Fruit fly (Drosophila melanogaster) whole organism, embryonic: ENCODE data around the gene RapGAP1.

ENCODE experiments used
- ATbp ChIP-seq: fragments of 200-800 bp; sonication (Bioruptor generic); optimal IDR thresholded peaks from 2 replicates; lab custom pipeline; 2017; ENCODE audit warnings: missing biosample characterization, mild to moderate bottlenecking, missing genetic modification characterization, missing genetic modification reagents
- Antp ChIP-seq: fragments of 200-800 bp; sonication (Bioruptor generic); optimal IDR thresholded peaks from 3 replicates; lab custom pipeline; 2016; ENCODE audit warnings: missing biosample characterization, missing genetic modification characterization
- BtbVII ChIP-seq: fragments of 200-800 bp; sonication (Bioruptor generic); optimal IDR thresholded peaks from 3 replicates; lab custom pipeline; 2017; ENCODE audit warnings: missing biosample characterization, mild to moderate bottlenecking, missing genetic modification characterization
- C15 ChIP-seq: fragments of 200-800 bp; sonication (Bioruptor generic); IDR thresholded peaks from 3 replicates; pipeline ENCODE4 v1.3.6; 2022; ENCODE audit warnings: missing biosample characterization, missing genetic modification characterization
- CG12236 ChIP-seq: fragments of 200-800 bp; sonication (Bioruptor generic); optimal IDR thresholded peaks from 2 replicates; lab custom pipeline; 2016; ENCODE audit warnings: missing biosample characterization, missing genetic modification characterization
- CG14050 ChIP-seq: fragments of 200-800 bp; sonication (Bioruptor generic); IDR thresholded peaks from 3 replicates; pipeline ENCODE4 v1.3.6; 2022; ENCODE audit warnings: missing biosample characterization, missing genetic modification characterization
- CG15479 ChIP-seq: fragments of 200-800 bp; sonication (Bioruptor generic); optimal IDR thresholded peaks from 3 replicates; lab custom pipeline; 2019; ENCODE audit warnings: missing biosample characterization, mild to moderate bottlenecking, missing genetic modification characterization, moderate library complexity
- CG1603 ChIP-seq: fragments of 200-800 bp; sonication (Bioruptor generic); optimal IDR thresholded peaks from 2 replicates; lab custom pipeline; 2019; ENCODE audit warnings: missing biosample characterization, mild to moderate bottlenecking, missing genetic modification characterization, moderate library complexity
- CG16815 ChIP-seq: fragments of 200-800 bp; sonication (Bioruptor generic); optimal IDR thresholded peaks from 3 replicates; lab custom pipeline; 2017; ENCODE audit warnings: missing biosample characterization, mild to moderate bottlenecking, missing genetic modification characterization
- CG17568 ChIP-seq: fragments of 200-800 bp; sonication (Bioruptor generic); optimal IDR thresholded peaks from 2 replicates; lab custom pipeline; 2018; ENCODE audit warnings: missing biosample characterization, mild to moderate bottlenecking, missing genetic modification characterization, moderate library complexity
- CG1832 ChIP-seq: fragments of 200-800 bp; sonication (Bioruptor generic); optimal IDR thresholded peaks from 2 replicates; lab custom pipeline; 2017; ENCODE audit warnings: missing biosample characterization, mild to moderate bottlenecking, missing genetic modification characterization, inconsistent platforms
- CG2889 ChIP-seq: fragments of 200-800 bp; sonication (Bioruptor generic); IDR thresholded peaks from 3 replicates; pipeline ENCODE4 v1.3.6; 2022; ENCODE audit warnings: missing biosample characterization, missing genetic modification characterization
- CG3065 ChIP-seq: fragments of 200-800 bp; sonication (Bioruptor generic); optimal IDR thresholded peaks from 2 replicates; lab custom pipeline; 2016; ENCODE audit warnings: missing biosample characterization, missing genetic modification characterization
- CG3281 ChIP-seq: fragments of 200-800 bp; sonication (Bioruptor generic); optimal IDR thresholded peaks from 3 replicates; lab custom pipeline; 2017; ENCODE audit warnings: missing biosample characterization, mild to moderate bottlenecking, missing genetic modification characterization
- CG34422 ChIP-seq: fragments of 200-800 bp; sonication (Bioruptor generic); IDR thresholded peaks from 3 replicates; pipeline ENCODE4 v1.3.6; 2022; ENCODE audit warnings: missing biosample characterization, missing genetic modification characterization
- CG3847 ChIP-seq: fragments of 200-800 bp; sonication (Bioruptor generic); IDR thresholded peaks from 2 replicates; pipeline ENCODE4 v1.3.6; 2022; ENCODE audit warnings: missing biosample characterization, missing genetic modification characterization
- CG4730 ChIP-seq: fragments of 200-800 bp; sonication (Bioruptor generic); IDR thresholded peaks from 2 replicates; pipeline ENCODE4 v1.3.6; 2022; ENCODE audit warnings: missing biosample characterization, missing genetic modification characterization
- CG7928 ChIP-seq: fragments of 200-800 bp; sonication (Bioruptor generic); optimal IDR thresholded peaks from 2 replicates; lab custom pipeline; 2017; ENCODE audit warnings: missing biosample characterization, mild to moderate bottlenecking, missing genetic modification characterization
- Chrac-16 ChIP-seq: fragments of 200-800 bp; sonication (Bioruptor generic); optimal IDR thresholded peaks from 3 replicates; lab custom pipeline; 2016; ENCODE audit warnings: missing biosample characterization, missing genetic modification characterization
- D19A ChIP-seq: fragments of 200-800 bp; optimal IDR thresholded peaks from 3 replicates; lab custom pipeline; 2019; ENCODE audit warnings: missing biosample characterization, mild to moderate bottlenecking, missing genetic modification characterization, moderate library complexity
- Dp ChIP-seq: fragments of 200-800 bp; sonication (Bioruptor generic); optimal IDR thresholded peaks from 2 replicates; lab custom pipeline; 2018; ENCODE audit warnings: missing biosample characterization, mild to moderate bottlenecking, missing genetic modification characterization, moderate library complexity
- E2f1 ChIP-seq: fragments of 200-800 bp; sonication (Bioruptor generic); IDR thresholded peaks from 2 replicates; pipeline ENCODE4 v1.3.6; 2022; ENCODE audit warnings: missing biosample characterization, missing genetic modification characterization
- E2f2 ChIP-seq: fragments of 200-800 bp; sonication (Bioruptor generic); IDR thresholded peaks from 2 replicates; pipeline ENCODE4 v1.3.6; 2022; ENCODE audit warnings: missing biosample characterization, missing genetic modification characterization
- Eip74EF ChIP-seq, 2 experiments: fragments of 200-800 bp in 1 of 2; fragments of >200 bp in 1 of 2; sonication (Bioruptor generic) in 1 of 2; optimal IDR thresholded peaks; 2 replicates each; lab custom pipeline; 2017 to 2019; ENCODE audit warnings: missing biosample characterization in 2 of 2, missing genetic modification characterization in 2 of 2, mild to moderate bottlenecking in 1 of 2, moderate library complexity in 1 of 2
- Ets97D ChIP-seq: fragments of 200-800 bp; sonication (Bioruptor generic); optimal IDR thresholded peaks from 3 replicates; lab custom pipeline; 2016; ENCODE audit warnings: missing biosample characterization, missing genetic modification characterization
- Hsf ChIP-seq: fragments of 200-800 bp; sonication (Bioruptor generic); optimal IDR thresholded peaks from 3 replicates; lab custom pipeline; 2016; ENCODE audit warnings: missing biosample characterization, missing genetic modification characterization
- MBD-R2 ChIP-seq: fragments of 200-800 bp; sonication (Bioruptor generic); IDR thresholded peaks from 2 replicates; pipeline ENCODE4 v1.3.6; 2022; ENCODE audit warnings: missing biosample characterization, missing genetic modification characterization
- Neu2 ChIP-seq: fragments of 200-800 bp; sonication (Bioruptor generic); optimal IDR thresholded peaks from 3 replicates; lab custom pipeline; 2016; ENCODE audit warnings: missing biosample characterization, missing genetic modification characterization, borderline replicate concordance
- Pdp1 ChIP-seq, 2 experiments: fragments of 200-800 bp; sonication (Bioruptor generic); optimal IDR thresholded peaks; 3 replicates each; lab custom pipeline; 2016; ENCODE audit warnings: missing biosample characterization in 2 of 2, missing genetic modification characterization in 2 of 2, mild to moderate bottlenecking in 1 of 2, moderate library complexity in 1 of 2
- Six4 ChIP-seq: fragments of 200-800 bp; sonication (Bioruptor generic); optimal IDR thresholded peaks from 2 replicates; lab custom pipeline; 2016; ENCODE audit warnings: missing biosample characterization, missing genetic modification characterization
- Sry-δ ChIP-seq: fragments of 200-800 bp; sonication (Bioruptor generic); optimal IDR thresholded peaks from 2 replicates; lab custom pipeline; 2016; ENCODE audit warnings: missing biosample characterization, missing genetic modification characterization
- Xbp1 ChIP-seq: fragments of 200-800 bp; sonication (Bioruptor generic); optimal IDR thresholded peaks from 3 replicates; lab custom pipeline; 2016; ENCODE audit warnings: missing biosample characterization, mild to moderate bottlenecking, missing genetic modification characterization
- ato ChIP-seq: fragments of 200-800 bp; sonication (Bioruptor generic); IDR thresholded peaks from 2 replicates; pipeline ENCODE4 v1.3.6; 2022; ENCODE audit warnings: missing biosample characterization, missing genetic modification characterization; ENCODE audit not compliant: partially characterized antibody
- az2 ChIP-seq: fragments of 200-800 bp; sonication (Bioruptor generic); optimal IDR thresholded peaks from 3 replicates; lab custom pipeline; 2016; ENCODE audit warnings: missing biosample characterization, missing genetic modification characterization
- btn ChIP-seq: fragments of 200-800 bp; sonication (Bioruptor generic); optimal IDR thresholded peaks from 2 replicates; lab custom pipeline; 2016; ENCODE audit warnings: missing biosample characterization, missing genetic modification characterization
- corto ChIP-seq: fragments of 200-800 bp; sonication (Bioruptor generic); optimal IDR thresholded peaks from 2 replicates; lab custom pipeline; 2016; ENCODE audit warnings: missing biosample characterization, mild to moderate bottlenecking, missing genetic modification characterization, moderate library complexity
- crp ChIP-seq, 2 experiments: fragments of 200-800 bp; sonication (Bioruptor generic); optimal IDR thresholded peaks; 2 replicates in 1 of 2; 3 replicates in 1 of 2; lab custom pipeline; 2017; ENCODE audit warnings: missing biosample characterization in 2 of 2, missing genetic modification characterization in 2 of 2, mild to moderate bottlenecking in 1 of 2, moderate library complexity in 1 of 2
- dysf ChIP-seq: fragments of 200-800 bp; sonication (Bioruptor generic); IDR thresholded peaks from 3 replicates; pipeline ENCODE4 v1.3.6; 2022; ENCODE audit warnings: missing biosample characterization, missing genetic modification characterization
- exex ChIP-seq: fragments of 200-800 bp; sonication (Bioruptor generic); optimal IDR thresholded peaks from 4 replicates; lab custom pipeline; 2018; ENCODE audit warnings: missing biosample characterization, mild to moderate bottlenecking, missing genetic modification characterization, moderate library complexity
- fu2 ChIP-seq: fragments of 200-800 bp; sonication (Bioruptor generic); optimal IDR thresholded peaks from 2 replicates; lab custom pipeline; 2016; ENCODE audit warnings: missing biosample characterization, missing genetic modification characterization
- h ChIP-seq: fragments of >200 bp; optimal IDR thresholded peaks from 2 replicates; lab custom pipeline; 2017
- mirr ChIP-seq: fragments of 200-800 bp; sonication (Bioruptor generic); optimal IDR thresholded peaks from 3 replicates; lab custom pipeline; 2018; ENCODE audit warnings: missing biosample characterization, mild to moderate bottlenecking, missing genetic modification characterization
- onecut ChIP-seq: fragments of 200-800 bp; sonication (Bioruptor generic); IDR thresholded peaks from 2 replicates; pipeline ENCODE4 v1.3.6; 2022; ENCODE audit warnings: missing biosample characterization, missing genetic modification characterization
- pfk ChIP-seq: fragments of 200-800 bp; sonication (Bioruptor generic); optimal IDR thresholded peaks from 2 replicates; lab custom pipeline; 2018; ENCODE audit warnings: missing biosample characterization, mild to moderate bottlenecking, missing genetic modification characterization, moderate library complexity
- prd ChIP-seq, 3 experiments: fragments of >200 bp in 2 of 3; fragments of 200-800 bp in 1 of 3; sonication (Bioruptor generic) in 1 of 3; optimal IDR thresholded peaks in 2 of 3; IDR thresholded peaks in 1 of 3; 2 replicates in 2 of 3; 3 replicates in 1 of 3; pipeline versions ENCODE4 v1.3.6 to Lab custom; 2017 to 2022; ENCODE audit warnings: missing biosample characterization in 1 of 3, missing genetic modification characterization in 1 of 3
- ranshi ChIP-seq: fragments of 200-800 bp; sonication (Bioruptor generic); IDR thresholded peaks from 2 replicates; pipeline ENCODE4 v1.3.6; 2022; ENCODE audit warnings: missing biosample characterization, missing genetic modification characterization
- shn ChIP-seq: fragments of 200-800 bp; sonication (Bioruptor generic); optimal IDR thresholded peaks from 3 replicates; lab custom pipeline; 2016; ENCODE audit warnings: missing biosample characterization, missing genetic modification characterization
- sqz ChIP-seq: fragments of 200-800 bp; sonication (Bioruptor generic); optimal IDR thresholded peaks from 3 replicates; lab custom pipeline; 2018; ENCODE audit warnings: missing biosample characterization, mild to moderate bottlenecking, missing genetic modification characterization
- zen2 ChIP-seq: fragments of 200-800 bp; sonication (Bioruptor generic); IDR thresholded peaks from 3 replicates; pipeline ENCODE4 v1.3.6; 2022; ENCODE audit warnings: missing biosample characterization, missing genetic modification characterization; ENCODE audit not compliant: partially characterized antibody

Gene RapGAP1

DNA sequence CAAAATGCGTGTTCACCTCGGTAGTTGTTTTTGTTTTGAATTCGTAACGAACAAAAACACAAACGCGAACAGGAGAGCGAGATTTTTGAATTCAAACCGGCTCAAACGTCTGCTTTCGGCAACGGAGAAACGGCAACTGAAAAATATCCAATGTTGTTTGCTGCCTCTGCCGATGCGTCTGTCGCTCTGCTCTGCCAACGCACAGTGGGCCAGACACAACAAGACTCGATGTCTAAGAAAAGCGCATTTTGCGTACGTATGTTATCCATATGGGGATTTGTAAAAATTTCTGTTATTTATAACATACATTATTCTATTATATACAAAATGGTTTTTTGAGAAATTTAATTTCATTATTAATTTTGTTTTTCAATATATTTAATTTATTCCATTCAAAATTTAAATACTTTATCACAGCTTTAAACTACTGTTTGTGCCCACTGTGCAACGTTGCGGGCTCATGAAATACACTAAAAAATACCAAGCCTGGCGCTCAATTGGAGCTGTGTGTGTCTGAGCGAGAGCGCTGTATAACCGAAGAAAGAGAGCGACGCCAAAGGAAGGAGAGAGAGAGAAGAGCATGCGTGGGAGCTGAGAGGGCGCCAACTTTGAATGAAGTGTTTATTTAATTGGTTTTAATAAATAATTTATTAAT lies 48.2 kb downstream of the RapGAP1 start (continued):
- no peak for TF ChIP-seq zen2 (GFP tag; lab: Robert Waterston, UW)
- TF ChIP-seq Xbp1 (GFP tag; lab: Kevin White, UChicago), result peak; percentile 98
- TF ChIP-seq CG1603 (tag; lab: Kevin White, UChicago), result peak; percentile 55
- peak; percentile 97 for TF ChIP-seq CG17568 (GFP tag; lab: Kevin White, UChicago)
- peak; percentile 87 for TF ChIP-seq CG15479 (GFP tag; lab: Kevin White, UChicago)
- TF ChIP-seq E2f2, result peak; percentile 86; the same call in 1 of the 2 replicates
- peak; percentile 97 for TF ChIP-seq ranshi (GFP tag; lab: Robert Waterston, UW)
- peak; percentile 79 for TF ChIP-seq Dp (GFP tag; lab: Kevin White, UChicago)
- TF ChIP-seq Neu2 (GFP tag; lab: Kevin White, UChicago), result peak; percentile 38
- TF ChIP-seq fu2, result peak; percentile 75
- peak; percentile 98 for TF ChIP-seq Six4 (GFP tag; lab: Kevin White, UChicago)
- no peak for TF ChIP-seq ato (GFP tag; lab: Robert Waterston, UW)
- peak; percentile 98 for TF ChIP-seq CG3847
- TF ChIP-seq sqz (GFP tag; lab: Kevin White, UChicago), result peak; percentile 99
- peak; percentile 90 for TF ChIP-seq corto
- TF ChIP-seq CG34422 (GFP tag; lab: Robert Waterston, UW), result peak; percentile 97
- TF ChIP-seq Sry-δ (GFP tag; lab: Kevin White, UChicago), result peak; percentile 31
- peak; percentile 47 for TF ChIP-seq btn (GFP tag; lab: Kevin White, UChicago)
- TF ChIP-seq h (lab: Kevin White, UChicago), result no peak
- peak; percentile 83 to 86 for TF ChIP-seq Pdp1 (GFP tag; optimal IDR thresholded peaks at IDR 0.05; lab: Kevin White, UChicago)
- TF ChIP-seq MBD-R2, result peak; percentile 91
- TF ChIP-seq az2 (GFP tag; lab: Kevin White, UChicago), result peak; percentile 98
- TF ChIP-seq D19A (tag; lab: Kevin White, UChicago), result peak; percentile 97
- TF ChIP-seq CG1832, result peak; percentile 93
- TF ChIP-seq dysf (GFP tag; lab: Robert Waterston, UW), result peak; percentile 99
- peak; percentile 68 for TF ChIP-seq Ets97D (GFP tag; lab: Kevin White, UChicago)
- peak; percentile 92 for TF ChIP-seq exex
- TF ChIP-seq Antp (GFP tag; lab: Kevin White, UChicago), result peak; percentile 86
- peak; percentile 98 for TF ChIP-seq ATbp (GFP tag; lab: Kevin White, UChicago)
- peak; percentile 76 for TF ChIP-seq shn
- peak; percentile 94 for TF ChIP-seq CG14050 (GFP tag; lab: Robert Waterston, UW)
- peak in 1 of 2 experiments; percentile 71 for TF ChIP-seq crp (GFP tag; optimal IDR thresholded peaks at IDR 0.05; lab: Kevin White, UChicago)
- no peak for TF ChIP-seq prd (optimal IDR thresholded peaks at IDR 0.05; lab: Kevin White, UChicago)
- TF ChIP-seq prd (GFP tag; IDR thresholded peaks at IDR 0.05; lab: Robert Waterston, UW), result peak; percentile 98
- TF ChIP-seq Chrac-16 (GFP tag; lab: Kevin White, UChicago), result peak; percentile 98
- peak; percentile 99 for TF ChIP-seq BtbVII (GFP tag; lab: Kevin White, UChicago)
- peak; percentile 99 for TF ChIP-seq CG3281 (GFP tag; lab: Kevin White, UChicago)
- peak; percentile 93 for TF ChIP-seq CG3065 (GFP tag; lab: Kevin White, UChicago)
- peak; percentile 79 for TF ChIP-seq CG7928 (GFP tag; lab: Kevin White, UChicago)
- TF ChIP-seq onecut, result peak; percentile 94
- peak; percentile 94 for TF ChIP-seq CG4730 (GFP tag; lab: Robert Waterston, UW)
- peak; percentile 90 for TF ChIP-seq Hsf (GFP tag; lab: Kevin White, UChicago)
- TF ChIP-seq C15 (GFP tag; lab: Robert Waterston, UW), result peak; percentile 93
- peak; percentile 69 for TF ChIP-seq pfk (GFP tag; lab: Kevin White, UChicago)
- peak in 1 of 2 experiments; percentile 98 for TF ChIP-seq Eip74EF (GFP tag; optimal IDR thresholded peaks at IDR 0.05; lab: Kevin White, UChicago)
- peak; percentile 43 for TF ChIP-seq CG12236 (GFP tag; lab: Kevin White, UChicago)
- peak; percentile 98 for TF ChIP-seq CG16815 (GFP tag; lab: Kevin White, UChicago)
- peak; percentile 97 for TF ChIP-seq E2f1 (GFP tag; lab: Robert Waterston, UW)
- peak; percentile 91 for TF ChIP-seq mirr (GFP tag; lab: Kevin White, UChicago)
- peak; percentile 93 for TF ChIP-seq CG2889 (GFP tag; lab: Robert Waterston, UW)
